Worm (Caenorhabditis elegans): Measurements from ENCODE around the gene dhs-15.

DNA sequence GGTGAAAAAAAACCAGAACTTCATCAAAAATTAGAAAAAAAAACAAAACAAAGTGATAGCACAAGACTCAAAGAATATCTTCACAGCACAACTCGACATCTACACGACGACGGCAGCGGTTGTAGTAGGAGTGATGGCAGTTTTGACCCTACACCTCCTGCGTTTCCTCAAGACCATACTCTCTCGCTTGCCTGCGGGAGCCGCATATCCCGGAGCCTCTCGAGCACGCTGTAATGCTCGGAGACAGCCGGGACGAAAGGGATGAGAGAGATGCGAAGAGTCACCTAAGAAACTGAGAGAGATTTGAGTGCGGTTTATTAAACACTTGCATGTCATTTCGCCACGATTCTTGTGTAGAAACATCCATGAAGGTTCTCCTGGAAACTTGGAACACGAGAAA lies 39.8 kb upstream of the dhs-15 start:
- TF ChIP-seq ama-1 (optimal IDR thresholded peaks at IDR 0.05) (no peak), hmg-4 (GFP tag; optimal IDR thresholded peaks at IDR 0.05) (no peak), tra-4 (tag; optimal IDR thresholded peaks at IDR 0.05) (no peak), F13C5.2 (tag; optimal IDR thresholded peaks at IDR 0.05) (no peak), flt-1 (GFP tag; IDR thresholded peaks at IDR 0.05) (no peak), pes-1 (GFP tag; IDR thresholded peaks at IDR 0.05) (no peak), ceh-36 (tag; optimal IDR thresholded peaks at IDR 0.05) (no peak), tbx-37 (GFP tag; conservative IDR thresholded peaks at IDR 0.05) (no peak), aly-1 (tag; optimal IDR thresholded peaks at IDR 0.05) (no peak), ets-7 (tag; optimal IDR thresholded peaks at IDR 0.05) (no peak)

Measured in whole organism, early embryonic.